Fruit fly (Drosophila melanogaster) whole organism, adult: ENCODE data around the gene CG11555.
A peak's percentile ranks its signal among the peaks of the same experiment; 100 is the strongest.

Experiments used
- CG11617 ChIP-seq: fragments of 200-800 bp; sonication (Bioruptor generic); optimal IDR thresholded peaks from 2 replicates; lab custom pipeline; 2017; ENCODE audit warnings: mild to moderate bottlenecking, missing biosample characterization, missing genetic modification reagents, missing genetic modification characterization
- CG12768 ChIP-seq: fragments of 200-800 bp; sonication (Bioruptor generic); optimal IDR thresholded peaks from 2 replicates; lab custom pipeline; 2017; ENCODE audit warnings: missing biosample characterization, missing genetic modification characterization, mild to moderate bottlenecking, moderate library complexity, missing genetic modification reagents
- CG14711 ChIP-seq: fragments of 200-800 bp; sonication (Bioruptor generic); optimal IDR thresholded peaks from 2 replicates; lab custom pipeline; 2018; ENCODE audit warnings: missing biosample characterization, mild to moderate bottlenecking, missing genetic modification characterization, moderate library complexity
- CG1620 ChIP-seq: fragments of 200-800 bp; sonication (Bioruptor generic); optimal IDR thresholded peaks from 2 replicates; lab custom pipeline; 2016; ENCODE audit warnings: missing biosample characterization, missing genetic modification characterization
- CG33017 ChIP-seq: fragments of 200-800 bp; sonication (Bioruptor generic); optimal IDR thresholded peaks from 2 replicates; lab custom pipeline; 2018; ENCODE audit warnings: missing biosample characterization, mild to moderate bottlenecking, missing genetic modification characterization, moderate library complexity
- CG5204 ChIP-seq: fragments of 200-800 bp; sonication (Bioruptor generic); optimal IDR thresholded peaks from 2 replicates; lab custom pipeline; 2016; ENCODE audit warnings: missing biosample characterization, missing genetic modification characterization
- CG7045 ChIP-seq: fragments of 200-800 bp; sonication (Bioruptor generic); optimal IDR thresholded peaks from 2 replicates; lab custom pipeline; 2017; ENCODE audit warnings: missing biosample characterization, mild to moderate bottlenecking, missing genetic modification characterization
- CG7101 ChIP-seq: fragments of 200-800 bp; sonication (Bioruptor generic); optimal IDR thresholded peaks from 2 replicates; lab custom pipeline; 2018; ENCODE audit warnings: missing biosample characterization, mild to moderate bottlenecking, missing genetic modification characterization, moderate library complexity
- Clk ChIP-seq: fragments of 200-800 bp; sonication (Bioruptor generic); optimal IDR thresholded peaks from 2 replicates; lab custom pipeline; 2017; ENCODE audit warnings: missing biosample characterization, missing genetic modification characterization
- Crg-1 ChIP-seq: fragments of 200-800 bp; sonication (Bioruptor generic); optimal IDR thresholded peaks from 2 replicates; lab custom pipeline; 2016; ENCODE audit warnings: missing biosample characterization, missing genetic modification characterization
- Hr96 ChIP-seq: fragments of 200-800 bp; sonication (Bioruptor generic); optimal IDR thresholded peaks from 2 replicates; lab custom pipeline; 2016; ENCODE audit warnings: missing biosample characterization, missing genetic modification characterization
- Mnt ChIP-seq: fragments of 200-800 bp; sonication (Bioruptor generic); optimal IDR thresholded peaks from 2 replicates; lab custom pipeline; 2016; ENCODE audit warnings: missing biosample characterization, mild to moderate bottlenecking, missing genetic modification characterization
- bab1 ChIP-seq: fragments of 200-800 bp; sonication (Bioruptor generic); optimal IDR thresholded peaks from 3 replicates; lab custom pipeline; 2019; ENCODE audit warnings: missing biosample characterization, mild to moderate bottlenecking, missing genetic modification characterization, moderate library complexity
- cic ChIP-seq: fragments of 200-800 bp; sonication (Bioruptor generic); optimal IDR thresholded peaks from 2 replicates; lab custom pipeline; 2017; ENCODE audit warnings: missing biosample characterization, mild to moderate bottlenecking, missing genetic modification characterization, moderate library complexity
- cnc ChIP-seq, 2 experiments: fragments of >200 bp; optimal IDR thresholded peaks; 2 replicates each; lab custom pipeline; 2017
- kay ChIP-seq: fragments of 200-800 bp; sonication (Bioruptor generic); peaks from one replicate; lab custom pipeline; 2016; ENCODE audit warnings: missing biosample characterization, missing genetic modification characterization, borderline replicate concordance
- ovo ChIP-seq: fragments of 200-800 bp; sonication (Bioruptor generic); optimal IDR thresholded peaks from 2 replicates; lab custom pipeline; 2016; ENCODE audit warnings: missing biosample characterization, missing genetic modification characterization
- pad ChIP-seq: fragments of 200-800 bp; sonication (Bioruptor generic); optimal IDR thresholded peaks from 3 replicates; lab custom pipeline; 2017; ENCODE audit warnings: missing biosample characterization, missing genetic modification characterization, mild to moderate bottlenecking, moderate library complexity, missing genetic modification reagents
- tj ChIP-seq: fragments of 200-800 bp; sonication (Bioruptor generic); optimal IDR thresholded peaks from 3 replicates; lab custom pipeline; 2017; ENCODE audit warnings: missing biosample characterization, mild to moderate bottlenecking, missing genetic modification characterization, moderate library complexity
- toe ChIP-seq: fragments of 200-800 bp; sonication (Bioruptor generic); optimal IDR thresholded peaks from 2 replicates; lab custom pipeline; 2016; ENCODE audit warnings: missing biosample characterization, missing genetic modification characterization

CG11555 gene

DNA sequence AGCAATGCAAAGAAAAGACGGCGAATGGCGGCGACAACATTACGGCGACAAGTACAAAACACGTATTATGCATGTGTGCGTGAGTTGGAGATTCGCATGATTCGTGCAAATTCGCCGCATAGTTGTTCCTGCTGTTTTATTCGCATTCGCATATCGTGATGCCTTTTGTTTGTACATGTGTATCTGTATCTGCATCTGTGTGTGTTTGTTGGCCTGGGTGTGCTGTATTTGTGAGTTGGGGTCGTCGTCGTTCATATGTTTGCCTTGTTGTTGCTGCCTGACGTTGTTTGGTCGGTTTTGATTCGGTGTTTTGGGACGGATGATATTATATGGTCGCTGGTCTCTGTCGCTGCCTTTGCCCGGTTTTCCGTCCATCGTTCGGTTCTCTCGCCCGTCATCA lies 26.2 kb upstream of the CG11555 start:
- no peak for TF ChIP-seq bab1
- TF ChIP-seq CG14711 (tag; lab: Kevin White, UChicago), result no peak
- TF ChIP-seq CG12768 (GFP tag; lab: Kevin White, UChicago), result no peak
- peak; percentile 35 for TF ChIP-seq pad (GFP tag; lab: Kevin White, UChicago)
- no peak for TF ChIP-seq CG5204 (GFP tag; lab: Kevin White, UChicago)
- no peak for TF ChIP-seq CG1620 (GFP tag; lab: Kevin White, UChicago)

DNA sequence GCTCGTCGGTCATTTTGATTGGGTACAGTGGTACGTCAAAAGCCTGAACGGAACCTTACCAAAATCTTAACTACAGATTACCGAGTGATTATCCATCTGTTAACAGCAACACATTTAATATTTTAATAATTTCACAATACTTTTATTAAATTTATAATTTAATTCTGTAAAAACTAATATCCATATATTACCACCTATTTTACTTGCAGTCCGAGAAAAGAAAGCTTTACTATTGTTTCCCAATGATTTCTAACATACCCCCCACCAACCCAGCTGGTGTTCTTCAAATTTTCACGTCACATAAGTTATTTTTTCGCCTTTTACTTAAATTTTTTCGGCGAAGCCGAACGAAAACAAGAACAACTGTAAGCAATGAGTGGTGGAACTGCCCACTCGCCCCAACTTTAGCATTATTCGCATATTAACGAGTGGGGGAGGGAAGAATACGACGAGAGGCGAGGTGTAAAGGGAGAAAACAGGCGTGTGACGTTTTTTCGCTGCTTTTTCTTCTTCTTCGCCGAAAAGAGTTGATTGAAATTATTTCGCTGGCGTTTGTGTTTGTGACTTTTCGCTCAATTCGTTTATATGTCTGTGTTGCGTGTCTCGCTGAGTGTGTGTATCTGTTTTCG lies 25.7 kb upstream of the CG11555 start:
- TF ChIP-seq cnc (optimal IDR thresholded peaks at IDR 0.05; lab: Kevin White, UChicago) (no peak), CG7101 (tag; lab: Kevin White, UChicago) (peak; percentile 17), Hr96 (GFP tag; lab: Kevin White, UChicago) (no peak), CG1620 (GFP tag; lab: Kevin White, UChicago) (no peak), CG14711 (tag; lab: Kevin White, UChicago) (peak; percentile 24), tj (GFP tag; lab: Kevin White, UChicago) (peak; percentile 67)

DNA sequence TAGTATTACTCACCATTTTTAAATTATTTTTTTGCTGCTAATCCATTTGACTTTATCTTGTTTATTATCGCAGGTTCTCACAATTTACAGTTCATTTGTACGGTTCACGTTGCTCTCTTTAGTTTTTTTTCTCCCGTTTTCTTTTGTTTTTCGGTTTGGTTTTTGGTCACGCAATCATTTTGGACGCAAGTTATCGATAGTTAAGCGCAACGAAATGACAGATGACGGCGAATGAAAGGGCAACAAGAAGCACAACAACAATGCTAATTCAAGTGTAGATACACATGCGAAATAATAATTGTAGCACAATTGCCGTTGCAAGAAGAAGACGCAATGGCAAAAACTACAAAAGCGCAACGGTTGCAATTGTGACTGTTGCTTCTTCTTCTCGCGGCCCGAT lies 25.0 kb upstream of the CG11555 start:
- TF ChIP-seq tj (GFP tag; lab: Kevin White, UChicago), result peak; percentile 72
- no peak for TF ChIP-seq CG7101 (tag; lab: Kevin White, UChicago)

DNA sequence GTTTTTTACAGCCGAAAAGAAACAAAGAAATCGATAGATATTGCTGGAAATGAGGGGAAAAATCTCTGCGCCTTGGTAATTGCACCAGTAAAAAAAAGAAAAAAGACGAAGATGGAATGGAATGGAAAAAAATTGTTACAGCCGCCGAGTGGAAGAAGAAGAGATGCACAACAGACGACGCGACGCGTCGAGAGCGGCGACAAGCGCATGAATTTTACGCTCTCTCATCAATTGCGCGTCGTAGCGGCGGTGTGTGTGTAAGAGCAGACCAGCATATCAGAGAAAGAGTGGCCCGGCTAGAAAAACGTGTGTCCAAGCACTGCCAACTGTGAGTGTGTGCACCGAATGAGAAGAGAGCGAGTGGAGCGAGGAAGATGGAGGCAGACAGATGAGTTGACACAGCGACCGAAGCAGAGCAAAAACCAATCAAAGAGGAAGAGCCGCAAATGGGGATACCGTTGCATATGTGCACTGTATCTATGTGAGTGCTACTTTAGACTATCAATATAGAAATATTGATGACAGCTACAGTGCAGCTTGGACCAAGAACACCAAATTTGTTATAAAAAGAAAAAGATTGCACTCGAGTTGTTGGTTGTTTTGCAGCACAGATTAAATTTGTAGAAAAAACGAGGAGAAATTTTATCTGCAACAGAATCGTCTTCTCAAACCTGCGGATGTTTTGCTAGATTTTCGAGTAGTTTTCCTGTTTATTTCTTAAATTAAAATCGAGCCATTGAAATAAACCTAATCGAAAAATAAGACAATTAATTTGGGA lies 24.4 kb upstream of the CG11555 start:
- TF ChIP-seq toe (GFP tag; lab: Kevin White, UChicago), result no peak
- TF ChIP-seq tj (GFP tag; lab: Kevin White, UChicago), result peak; percentile 25
- peak; percentile 28 for TF ChIP-seq CG12768 (GFP tag; lab: Kevin White, UChicago)
- TF ChIP-seq CG5204 (GFP tag; lab: Kevin White, UChicago), result no peak
- TF ChIP-seq Crg-1 (GFP tag; lab: Kevin White, UChicago), result peak; percentile 22
- peak; percentile 32 for TF ChIP-seq cic (GFP tag; lab: Kevin White, UChicago)
- TF ChIP-seq CG7101 (tag; lab: Kevin White, UChicago), result peak; percentile 21
- TF ChIP-seq pad (GFP tag; lab: Kevin White, UChicago), result peak; percentile 76
- peak; percentile 35 for TF ChIP-seq CG14711 (tag; lab: Kevin White, UChicago)
- TF ChIP-seq CG1620 (GFP tag; lab: Kevin White, UChicago), result no peak
- TF ChIP-seq CG7045, result peak; percentile 60
- no peak for TF ChIP-seq Clk (GFP tag; lab: Kevin White, UChicago)
- no peak for TF ChIP-seq CG11617 (GFP tag; lab: Kevin White, UChicago)
- peak; percentile 18 for TF ChIP-seq ovo
- peak; percentile 32 for TF ChIP-seq Mnt (GFP tag; lab: Kevin White, UChicago)
- TF ChIP-seq CG33017 (tag; lab: Kevin White, UChicago), result peak; percentile 11
- TF ChIP-seq kay, result no peak
- peak; percentile 7 for TF ChIP-seq Hr96 (GFP tag; lab: Kevin White, UChicago)
- no peak for TF ChIP-seq cnc (optimal IDR thresholded peaks at IDR 0.05; lab: Kevin White, UChicago)
- TF ChIP-seq bab1, result no peak

DNA sequence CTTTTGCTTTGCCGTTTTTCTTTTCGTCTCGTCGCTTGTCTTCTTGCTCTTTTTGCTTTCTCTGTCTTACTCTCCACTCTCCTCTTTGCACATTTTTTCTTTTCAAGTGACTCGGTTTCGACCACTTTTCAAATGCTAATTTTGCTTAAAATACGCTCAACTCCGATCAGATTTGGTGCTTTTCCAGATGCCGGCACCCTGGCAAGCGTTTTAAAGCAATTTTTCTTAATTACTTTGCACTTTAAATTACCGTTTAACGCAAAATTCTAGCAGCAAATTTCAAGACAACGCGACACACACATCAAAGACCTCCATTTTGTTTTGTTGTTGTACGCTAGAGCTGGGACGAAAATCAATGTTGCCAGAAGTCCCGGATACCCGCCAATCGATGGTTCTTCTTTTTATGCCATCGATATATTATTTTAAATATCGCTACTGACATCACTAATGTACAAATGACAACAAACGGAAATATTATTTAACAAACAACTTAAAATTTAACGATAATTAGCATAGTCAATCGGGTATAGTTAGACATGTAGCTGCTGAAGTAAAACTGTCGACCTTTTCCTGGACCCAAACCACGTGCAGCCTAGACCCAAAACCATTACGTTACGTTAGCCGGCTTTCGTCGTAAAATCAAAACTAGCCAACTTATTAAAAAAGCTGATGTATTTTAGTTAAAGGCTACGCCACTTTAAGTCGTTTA lies 23.0 kb upstream of the CG11555 start, which contains the start of gene kis:
Gene kis, minus strand, starts transcription at position 317 of the 709 bp plus-strand sequence.
- TF ChIP-seq CG12768 (GFP tag; lab: Kevin White, UChicago) (peak; percentile 8), Hr96 (GFP tag; lab: Kevin White, UChicago) (peak; percentile 56), ovo (no peak), Clk (GFP tag; lab: Kevin White, UChicago) (peak; percentile 9), CG33017 (tag; lab: Kevin White, UChicago) (peak; percentile 46), bab1 (peak; percentile 75), CG5204 (GFP tag; lab: Kevin White, UChicago) (no peak), CG7045 (peak; percentile 24), CG14711 (tag; lab: Kevin White, UChicago) (no peak), cnc (optimal IDR thresholded peaks at IDR 0.05; lab: Kevin White, UChicago) (no peak), CG7101 (tag; lab: Kevin White, UChicago) (peak; percentile 25), Crg-1 (GFP tag; lab: Kevin White, UChicago) (peak; percentile 34), pad (GFP tag; lab: Kevin White, UChicago) (peak; percentile 23), Mnt (GFP tag; lab: Kevin White, UChicago) (peak; percentile 75), CG11617 (GFP tag; lab: Kevin White, UChicago) (peak; percentile 46), kay (no peak), CG1620 (GFP tag; lab: Kevin White, UChicago) (peak; percentile 64)

DNA sequence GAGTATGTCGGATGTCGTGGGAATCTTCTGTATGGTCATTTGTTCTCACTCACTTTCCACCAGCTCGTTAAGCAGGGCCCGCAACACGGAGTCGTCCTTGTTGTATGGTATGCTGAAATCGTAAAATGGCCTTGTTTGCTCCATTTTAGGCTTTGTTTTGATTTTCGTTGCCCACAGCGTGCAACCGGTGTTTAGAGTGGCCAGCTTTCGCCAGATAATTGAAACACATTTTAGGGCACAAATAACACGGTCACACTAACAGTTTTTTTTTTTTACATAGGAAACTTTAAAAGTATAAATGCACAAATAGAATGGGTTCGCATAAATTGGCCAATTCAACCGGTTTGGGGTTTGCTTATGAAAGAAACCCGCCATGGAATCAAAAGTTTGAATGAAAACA lies 21.5 kb upstream of the CG11555 start, which contains the start of gene Rpp30:
Gene Rpp30, minus strand, starts transcription at position 200 of the 400 bp plus-strand sequence.
- TF ChIP-seq bab1 (peak; percentile 59), toe (GFP tag; lab: Kevin White, UChicago) (no peak), Mnt (GFP tag; lab: Kevin White, UChicago) (peak; percentile 82)
